Worm (Caenorhabditis elegans): ENCODE measurements around the gene M176.5.

Gene M176.5

DNA sequence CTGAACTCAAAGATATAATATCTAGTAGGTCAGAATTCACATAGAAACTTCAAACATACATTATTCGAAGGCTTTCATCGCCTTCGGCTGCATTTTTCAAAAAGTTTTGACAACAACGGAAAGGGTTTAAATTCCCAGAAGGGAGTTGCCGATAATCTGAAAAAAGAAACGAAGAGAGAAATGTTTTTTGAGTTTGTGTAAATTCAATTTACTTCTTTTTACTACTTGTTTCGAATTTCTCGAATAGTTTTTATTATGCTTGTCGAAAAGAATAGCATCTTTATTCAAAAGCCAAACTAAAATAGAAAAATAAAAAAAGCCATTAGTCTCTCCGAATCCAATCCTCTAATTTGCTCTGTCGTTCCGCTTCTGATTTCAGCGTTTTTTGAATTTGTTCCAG is 3.6 kb upstream of the M176.5 start:
- TF ChIP-seq ZK546.5 (tag; optimal IDR thresholded peaks at IDR 0.05) (no peak), fkh-10 (GFP tag; optimal IDR thresholded peaks at IDR 0.05) (peak; percentile 75)

DNA sequence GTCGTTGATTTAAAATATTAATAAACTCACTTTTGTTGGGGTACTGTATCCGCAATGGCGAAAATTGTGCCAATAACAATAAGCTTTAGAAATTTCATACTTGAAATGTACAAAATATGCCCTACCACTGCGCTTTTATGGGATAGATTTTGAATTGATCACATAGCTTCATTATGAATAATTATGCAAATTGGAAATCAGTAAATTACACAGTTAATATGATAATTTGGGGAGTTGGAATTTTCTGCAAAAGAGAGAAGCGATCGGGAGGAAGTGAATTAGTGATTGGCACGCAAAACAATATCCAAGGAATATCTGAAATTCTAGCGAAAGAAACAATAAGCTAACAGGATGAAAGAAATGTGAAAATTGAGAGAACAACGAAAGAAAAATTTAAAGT is 1.5 kb downstream of the M176.5 start, which contains the start of gene M176.10:
Gene M176.10, minus strand, starts transcription at position 101 of the 400 bp plus-strand sequence.
- no peak for TF ChIP-seq ceh-16 (tag; optimal IDR thresholded peaks at IDR 0.05)
- no peak for TF ChIP-seq snpc-4 (tag; optimal IDR thresholded peaks at IDR 0.05)
- TF ChIP-seq ZK546.5 (tag; optimal IDR thresholded peaks at IDR 0.05), result no peak
- no peak for TF ChIP-seq hmg-11 (tag; optimal IDR thresholded peaks at IDR 0.05)
- no peak for TF ChIP-seq unc-39 (tag; optimal IDR thresholded peaks at IDR 0.05)
- TF ChIP-seq ceh-82 (tag; optimal IDR thresholded peaks at IDR 0.05), result no peak
- TF ChIP-seq lsy-12 (tag; optimal IDR thresholded peaks at IDR 0.05), result no peak
- TF ChIP-seq nhr-237 (tag; optimal IDR thresholded peaks at IDR 0.05), result no peak
- TF ChIP-seq egl-5 (tag; optimal IDR thresholded peaks at IDR 0.05), result no peak
- no peak for TF ChIP-seq nhr-67 (tag; optimal IDR thresholded peaks at IDR 0.05)

DNA sequence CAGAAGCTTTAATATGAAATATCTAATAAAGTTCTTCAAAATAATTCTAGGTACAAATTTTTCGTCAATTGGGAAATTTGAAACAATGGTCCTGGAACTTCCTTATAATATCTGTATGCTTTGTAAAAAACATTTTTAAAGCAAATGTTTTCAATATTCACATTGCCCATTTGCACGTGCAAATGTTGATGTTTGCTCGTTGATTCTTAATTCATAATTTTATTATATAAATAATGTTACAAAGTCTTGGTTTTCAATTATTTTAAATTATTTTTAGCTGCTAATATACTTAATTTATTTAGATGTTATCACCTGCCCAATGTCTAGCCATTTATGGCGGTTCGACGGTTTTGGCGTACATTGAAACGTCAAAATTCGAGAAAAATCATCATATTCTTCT is 5.6 kb downstream of the M176.5 start, which contains the start of gene M176.11:
Gene M176.11, plus strand, starts transcription at position 301 of the 400 bp plus-strand sequence.
- TF ChIP-seq pha-4 (tag; optimal IDR thresholded peaks at IDR 0.05) (no peak), snpc-4 (tag; optimal IDR thresholded peaks at IDR 0.05) (no peak), nhr-12 (tag; optimal IDR thresholded peaks at IDR 0.05) (no peak), nhr-28 (tag; optimal IDR thresholded peaks at IDR 0.05) (no peak), R02D3.7 (tag; optimal IDR thresholded peaks at IDR 0.05) (no peak), nhr-237 (tag; optimal IDR thresholded peaks at IDR 0.05) (no peak), nhr-23 (tag; optimal IDR thresholded peaks at IDR 0.05) (no peak), aly-2 (tag; optimal IDR thresholded peaks at IDR 0.05) (no peak), skn-1 (tag; optimal IDR thresholded peaks at IDR 0.05) (no peak), ZK546.5 (tag; optimal IDR thresholded peaks at IDR 0.05) (no peak), elt-2 (tag; optimal IDR thresholded peaks at IDR 0.05) (no peak), ceh-82 (tag; optimal IDR thresholded peaks at IDR 0.05) (no peak), lin-39 (tag; optimal IDR thresholded peaks at IDR 0.05) (no peak), nfya-1 (tag; optimal IDR thresholded peaks at IDR 0.05; ENCODE audit: insufficient read depth) (no peak), zag-1 (tag; optimal IDR thresholded peaks at IDR 0.05) (no peak), ceh-16 (tag; optimal IDR thresholded peaks at IDR 0.05) (no peak), nhr-77 (tag; optimal IDR thresholded peaks at IDR 0.05) (no peak), elt-3 (tag; optimal IDR thresholded peaks at IDR 0.05) (no peak), nhr-76 (tag; optimal IDR thresholded peaks at IDR 0.05) (no peak)

DNA sequence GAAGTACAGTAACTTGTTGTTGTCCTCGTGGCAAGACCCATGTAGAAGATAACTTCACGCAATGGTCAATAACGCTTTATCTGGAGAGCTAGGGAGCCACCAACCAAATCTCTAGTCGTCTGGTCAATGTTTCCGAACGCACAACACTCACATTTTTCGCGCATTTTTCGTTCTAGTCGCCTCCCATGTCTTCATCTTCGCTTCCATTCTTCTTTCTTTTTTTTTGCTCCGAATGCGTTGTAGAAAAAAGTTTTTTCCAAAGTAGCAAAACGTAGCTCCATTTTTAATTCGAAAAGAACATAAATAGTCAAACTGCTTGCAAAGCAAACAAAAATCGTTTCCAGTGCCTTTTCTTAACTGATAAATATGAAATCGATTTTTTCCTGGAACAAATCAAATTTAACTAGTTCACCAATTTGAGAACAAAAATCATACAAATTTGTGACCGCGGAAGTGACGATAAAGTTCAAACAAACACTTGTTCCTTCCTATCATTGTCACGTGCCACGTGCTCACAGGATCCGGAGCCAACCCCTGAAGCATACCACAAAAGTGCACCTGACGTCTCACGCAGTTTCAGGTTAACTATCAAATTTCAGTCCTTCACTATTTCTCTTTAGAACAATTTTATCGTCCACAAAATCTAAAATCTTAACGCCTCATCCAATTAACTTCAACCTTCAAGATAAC is 8.6 kb downstream of the M176.5 start:
- peak; percentile 13 for TF ChIP-seq pha-4 (tag; optimal IDR thresholded peaks at IDR 0.05)
- TF ChIP-seq elt-2 (tag; optimal IDR thresholded peaks at IDR 0.05), result peak; percentile 39
- TF ChIP-seq mdl-1 (tag; optimal IDR thresholded peaks at IDR 0.05), result no peak
- peak; percentile 26 for TF ChIP-seq jun-1 (tag; optimal IDR thresholded peaks at IDR 0.05)
- peak; percentile 55 for TF ChIP-seq pqm-1 (tag; optimal IDR thresholded peaks at IDR 0.05)

DNA sequence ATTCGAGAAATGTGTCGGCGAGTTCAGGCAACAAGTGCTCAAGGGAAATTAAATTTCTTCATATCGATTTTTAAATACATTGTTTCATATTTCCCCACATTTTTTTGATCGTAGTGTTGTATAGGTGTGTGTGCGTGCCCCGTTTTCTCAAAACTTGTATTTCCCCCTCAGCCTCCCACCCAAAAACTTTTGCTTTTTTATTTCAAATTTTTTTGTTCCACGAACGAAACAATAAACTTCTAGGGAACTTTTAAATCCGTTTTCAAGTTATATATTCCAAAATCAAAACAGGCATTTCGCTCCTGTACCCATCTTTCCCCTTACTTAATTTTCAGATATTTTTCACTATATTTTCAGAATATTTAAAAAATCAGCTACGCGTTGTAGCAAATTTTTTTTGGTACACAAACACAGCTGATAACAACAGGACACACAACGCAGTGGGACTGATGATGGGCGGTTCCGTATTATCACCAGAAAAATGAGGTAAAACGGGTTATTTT is 9.4 kb downstream of the M176.5 start, which contains the start of the genes M176.4 and M176.16:
Gene M176.4, plus strand, starts transcription at position 301 of the 503 bp plus-strand sequence.
Gene M176.16, plus strand, starts transcription at position 453 of the 503 bp plus-strand sequence.
- TF ChIP-seq ceh-9 (tag; optimal IDR thresholded peaks at IDR 0.05) (no peak), nhr-23 (tag; optimal IDR thresholded peaks at IDR 0.05) (no peak), elt-2 (tag; optimal IDR thresholded peaks at IDR 0.05) (peak; percentile 38)

DNA sequence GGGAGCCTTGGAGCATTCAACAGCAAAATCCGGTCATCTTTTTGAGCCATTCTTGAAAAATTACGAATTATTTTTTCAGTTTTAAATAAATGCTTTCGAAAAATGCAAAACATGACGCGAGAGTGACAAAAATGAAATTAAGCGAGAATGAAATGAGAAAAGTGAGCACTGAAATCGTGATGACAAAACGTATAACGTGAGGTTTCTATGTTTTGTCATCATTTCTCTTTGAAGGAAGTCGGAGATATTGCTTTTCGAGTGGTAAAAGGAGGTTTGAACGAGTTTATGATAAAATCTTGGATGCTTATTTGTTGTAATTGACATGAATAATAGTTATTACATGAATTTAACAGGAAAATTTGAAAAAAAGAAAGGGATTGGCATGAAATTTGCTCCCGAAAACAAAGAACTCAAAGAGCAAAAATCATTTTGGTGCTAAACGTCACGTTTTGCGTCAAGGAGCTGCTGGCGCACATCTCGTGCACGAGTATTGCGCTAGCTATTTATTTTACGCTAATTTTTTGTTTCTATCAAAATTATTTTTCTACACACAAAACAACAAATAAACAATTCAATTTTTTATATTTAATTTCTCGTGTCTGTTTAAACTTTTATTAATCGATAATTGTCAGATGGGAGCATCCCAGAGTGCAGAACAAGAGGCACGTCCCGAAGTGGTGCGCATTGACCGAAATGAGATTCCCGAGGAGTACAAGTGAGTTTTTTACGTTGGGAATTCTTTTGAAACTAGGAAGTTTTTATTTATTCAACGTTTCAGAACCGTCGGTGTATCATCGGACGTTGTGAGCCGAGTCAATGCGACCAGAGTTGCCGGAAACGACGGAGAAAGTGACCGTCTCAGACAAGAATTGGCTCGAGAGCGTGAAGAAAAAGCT is 10.9 kb downstream of the M176.5 start, which contains the start of the genes gss-1 and chch-3:
Gene gss-1, minus strand, starts transcription at position 51 of the 896 bp plus-strand sequence.
Gene chch-3, plus strand, starts transcription at position 633 of the 896 bp plus-strand sequence.
- TF ChIP-seq skn-1 (tag; optimal IDR thresholded peaks at IDR 0.05) (no peak), pqm-1 (tag; optimal IDR thresholded peaks at IDR 0.05) (peak; percentile 0), pha-4 (tag; optimal IDR thresholded peaks at IDR 0.05) (peak; percentile 75), elt-2 (tag; optimal IDR thresholded peaks at IDR 0.05) (peak; percentile 54), ztf-11 (tag; optimal IDR thresholded peaks at IDR 0.05) (no peak), nhr-77 (tag; optimal IDR thresholded peaks at IDR 0.05) (no peak), lin-39 (tag; optimal IDR thresholded peaks at IDR 0.05) (peak; percentile 55), nhr-12 (tag; optimal IDR thresholded peaks at IDR 0.05) (no peak), ama-1 (optimal IDR thresholded peaks at IDR 0.05) (no peak), hmg-11 (tag; optimal IDR thresholded peaks at IDR 0.05) (no peak), nfya-1 (tag; optimal IDR thresholded peaks at IDR 0.05; ENCODE audit: insufficient read depth) (no peak), unc-39 (tag; optimal IDR thresholded peaks at IDR 0.05) (no peak), ZK546.5 (tag; optimal IDR thresholded peaks at IDR 0.05) (no peak), lin-15B (tag; optimal IDR thresholded peaks at IDR 0.05) (peak; percentile 55), lsy-12 (tag; optimal IDR thresholded peaks at IDR 0.05) (no peak), ceh-82 (tag; optimal IDR thresholded peaks at IDR 0.05) (no peak), egl-5 (tag; optimal IDR thresholded peaks at IDR 0.05) (no peak), unc-62 (GFP tag; optimal IDR thresholded peaks at IDR 0.05) (no peak), egl-27 (tag; optimal IDR thresholded peaks at IDR 0.05) (no peak), nhr-43 (tag; optimal IDR thresholded peaks at IDR 0.05; ENCODE audit: poor library complexity, severe bottlenecking) (peak; percentile 40), nhr-23 (tag; optimal IDR thresholded peaks at IDR 0.05) (peak; percentile 32), nhr-25 (tag; optimal IDR thresholded peaks at IDR 0.05) (no peak), ztf-4 (tag; optimal IDR thresholded peaks at IDR 0.05) (no peak), snpc-4 (tag; optimal IDR thresholded peaks at IDR 0.05) (peak; percentile 64)

Measured in whole organism, L3 larva.